Fruit fly (Drosophila melanogaster): ENCODE data around the gene CG32391.

The CG32391 gene

dm6 chr3L:7069099-7069498, at the start of gene CG32391:
TSS of gene CG32391 (minus strand) at chr3L:7069199.
- TF ChIP-seq CG8478 (optimal IDR thresholded peaks at IDR 0.05) (no peak), psq (optimal IDR thresholded peaks at IDR 0.05) (no peak), pan (optimal IDR thresholded peaks at IDR 0.05) (no peak), EcR (GFP tag; optimal IDR thresholded peaks at IDR 0.05) (no peak), Dll (optimal IDR thresholded peaks at IDR 0.05) (no peak), usp (GFP tag; optimal IDR thresholded peaks at IDR 0.05) (no peak)

dm6 chr3L:7115944-7116343, 46.9 kb upstream of the CG32391 start:
- TF ChIP-seq pan (optimal IDR thresholded peaks at IDR 0.05), result no peak
- TF ChIP-seq CG8478 (optimal IDR thresholded peaks at IDR 0.05), result no peak
- TF ChIP-seq Dll (optimal IDR thresholded peaks at IDR 0.05), result no peak
- no peak for TF ChIP-seq EcR (GFP tag; optimal IDR thresholded peaks at IDR 0.05)
- TF ChIP-seq usp (GFP tag; optimal IDR thresholded peaks at IDR 0.05), result no peak
- no peak for TF ChIP-seq psq (optimal IDR thresholded peaks at IDR 0.05)

- TF ChIP-seq psq (optimal IDR thresholded peaks at IDR 0.05), result no peak
- peak in 1 of 2 experiments; percentile 4 for TF ChIP-seq EcR (GFP tag; optimal IDR thresholded peaks at IDR 0.05)
Observed at dm6 chr3L:7113010-7113409, 44.0 kb upstream of the CG32391 start.

- no peak for TF ChIP-seq usp (GFP tag; optimal IDR thresholded peaks at IDR 0.05)
- TF ChIP-seq psq (optimal IDR thresholded peaks at IDR 0.05), result no peak
- no peak for TF ChIP-seq pan (optimal IDR thresholded peaks at IDR 0.05)
- TF ChIP-seq CG8478 (optimal IDR thresholded peaks at IDR 0.05), result no peak
- no peak for TF ChIP-seq Dll (optimal IDR thresholded peaks at IDR 0.05)
- no peak for TF ChIP-seq EcR (GFP tag; optimal IDR thresholded peaks at IDR 0.05)
Observed at dm6 chr3L:7105693-7106092, 36.7 kb upstream of the CG32391 start.

dm6 chr3L:7104485-7104884, 35.5 kb upstream of the CG32391 start:
- TF ChIP-seq EcR (GFP tag; optimal IDR thresholded peaks at IDR 0.05), result no peak
- TF ChIP-seq Dll (optimal IDR thresholded peaks at IDR 0.05), result no peak
- no peak for TF ChIP-seq usp (GFP tag; optimal IDR thresholded peaks at IDR 0.05)
- TF ChIP-seq psq (optimal IDR thresholded peaks at IDR 0.05), result no peak
- TF ChIP-seq pan (optimal IDR thresholded peaks at IDR 0.05), result no peak
- no peak for TF ChIP-seq CG8478 (optimal IDR thresholded peaks at IDR 0.05)

- TF ChIP-seq EcR (GFP tag; optimal IDR thresholded peaks at IDR 0.05), result no peak
- no peak for TF ChIP-seq pan (optimal IDR thresholded peaks at IDR 0.05)
- TF ChIP-seq CG8478 (optimal IDR thresholded peaks at IDR 0.05), result no peak
- no peak for TF ChIP-seq usp (GFP tag; optimal IDR thresholded peaks at IDR 0.05)
- no peak for TF ChIP-seq psq (optimal IDR thresholded peaks at IDR 0.05)
- TF ChIP-seq Dll (optimal IDR thresholded peaks at IDR 0.05), result no peak
Observed at dm6 chr3L:7103941-7104340, 34.9 kb upstream of the CG32391 start.

- no peak for TF ChIP-seq usp (GFP tag; optimal IDR thresholded peaks at IDR 0.05)
Observed at dm6 chr3L:7096530-7096929, 27.5 kb upstream of the CG32391 start.

dm6 chr3L:7094548-7095072, 25.6 kb upstream of the CG32391 start, which contains the start of gene form3:
TSS of gene form3 (plus strand) at chr3L:7094818.
- no peak for TF ChIP-seq Dll (optimal IDR thresholded peaks at IDR 0.05)
- TF ChIP-seq usp (GFP tag; optimal IDR thresholded peaks at IDR 0.05), result no peak
- TF ChIP-seq psq (optimal IDR thresholded peaks at IDR 0.05), result no peak
- no peak for TF ChIP-seq EcR (GFP tag; optimal IDR thresholded peaks at IDR 0.05)
- TF ChIP-seq pan (optimal IDR thresholded peaks at IDR 0.05), result no peak
- no peak for TF ChIP-seq CG8478 (optimal IDR thresholded peaks at IDR 0.05)

dm6 chr3L:7094020-7094419, 25.0 kb upstream of the CG32391 start:
- TF ChIP-seq Dll (optimal IDR thresholded peaks at IDR 0.05) (no peak), CG8478 (optimal IDR thresholded peaks at IDR 0.05) (no peak), pan (optimal IDR thresholded peaks at IDR 0.05) (no peak), psq (optimal IDR thresholded peaks at IDR 0.05) (no peak), usp (GFP tag; optimal IDR thresholded peaks at IDR 0.05) (no peak), EcR (GFP tag; optimal IDR thresholded peaks at IDR 0.05) (no peak)

- no peak for TF ChIP-seq CG8478 (optimal IDR thresholded peaks at IDR 0.05)
- TF ChIP-seq Dll (optimal IDR thresholded peaks at IDR 0.05), result no peak
- no peak for TF ChIP-seq psq (optimal IDR thresholded peaks at IDR 0.05)
- TF ChIP-seq EcR (GFP tag; optimal IDR thresholded peaks at IDR 0.05), result no peak
- TF ChIP-seq pan (optimal IDR thresholded peaks at IDR 0.05), result no peak
- no peak for TF ChIP-seq usp (GFP tag; optimal IDR thresholded peaks at IDR 0.05)
Observed at dm6 chr3L:7092904-7093303, 23.9 kb upstream of the CG32391 start, which contains the start of gene Cpr65Ec. TSS of gene Cpr65Ec (plus strand) at chr3L:7093204.

dm6 chr3L:7091331-7091904, 22.4 kb upstream of the CG32391 start:
- TF ChIP-seq Dll (optimal IDR thresholded peaks at IDR 0.05) (no peak), usp (GFP tag; optimal IDR thresholded peaks at IDR 0.05) (no peak), EcR (GFP tag; optimal IDR thresholded peaks at IDR 0.05) (no peak), pan (optimal IDR thresholded peaks at IDR 0.05) (no peak), psq (optimal IDR thresholded peaks at IDR 0.05) (no peak), CG8478 (optimal IDR thresholded peaks at IDR 0.05) (no peak)

dm6 chr3L:7090764-7091163, 21.8 kb upstream of the CG32391 start:
- no peak for TF ChIP-seq CG8478 (optimal IDR thresholded peaks at IDR 0.05)
- TF ChIP-seq EcR (GFP tag; optimal IDR thresholded peaks at IDR 0.05), result no peak
- TF ChIP-seq Dll (optimal IDR thresholded peaks at IDR 0.05), result no peak
- no peak for TF ChIP-seq psq (optimal IDR thresholded peaks at IDR 0.05)
- TF ChIP-seq usp (GFP tag; optimal IDR thresholded peaks at IDR 0.05), result no peak
- no peak for TF ChIP-seq pan (optimal IDR thresholded peaks at IDR 0.05)

dm6 chr3L:7088687-7089086, 19.7 kb upstream of the CG32391 start, which contains the start of gene Cpr65Eb:
TSS of gene Cpr65Eb (minus strand) at chr3L:7088787.
- TF ChIP-seq CG8478 (optimal IDR thresholded peaks at IDR 0.05), result no peak
- no peak for TF ChIP-seq pan (optimal IDR thresholded peaks at IDR 0.05)
- TF ChIP-seq psq (optimal IDR thresholded peaks at IDR 0.05), result no peak
- TF ChIP-seq EcR (GFP tag; optimal IDR thresholded peaks at IDR 0.05), result no peak
- TF ChIP-seq usp (GFP tag; optimal IDR thresholded peaks at IDR 0.05), result no peak
- TF ChIP-seq Dll (optimal IDR thresholded peaks at IDR 0.05), result no peak

Data from whole organism.